Worm (Caenorhabditis elegans) whole organism, L4/young adult: ENCODE measurements around the gene C10A4.10.

Experiments
- W03F9.2 ChIP-seq: fragments of 150-350 bp; optimal IDR thresholded peaks from 2 replicates; lab custom pipeline; 2014; ENCODE audit warnings: missing biosample characterization, missing genetic modification characterization
- dao-5 ChIP-seq: sonication (generic microtip); optimal IDR thresholded peaks from 2 replicates; lab custom pipeline; 2016; ENCODE audit warnings: missing genotype, missing genetic modification characterization, moderate library complexity, missing compliant biosample characterization
- him-1 ChIP-seq: sonication (generic microtip); optimal IDR thresholded peaks from 2 replicates; lab custom pipeline; 2016; ENCODE audit warnings: missing genotype, missing genetic modification reagents, missing genetic modification characterization, missing compliant biosample characterization

- TF ChIP-seq dao-5 (tag; lab: Kevin White, UChicago), result no peak
- TF ChIP-seq W03F9.2 (tag; lab: Kevin White, UChicago), result no peak
- no peak for TF ChIP-seq him-1 (tag; lab: Kevin White, UChicago)
Measured at ce11 chrX:7409935-7410334, 11.3 kb downstream of the C10A4.10 start, which contains the start of gene C10A4.2.
